Worm (Caenorhabditis elegans): ENCODE results near the gene ZC53.2.

- no peak for TF ChIP-seq ztf-29 (GFP tag; IDR thresholded peaks at IDR 0.05)
- no peak for TF ChIP-seq klf-2 (GFP tag; conservative IDR thresholded peaks at IDR 0.05)
- TF ChIP-seq cog-1 (tag; optimal IDR thresholded peaks at IDR 0.05), result no peak
These were observed 9.0 kb downstream of the ZC53.2 start, which contains the start of gene rgs-9 for ce11 chrX:1915022-1915421.

All from whole organism, midembryonic.